Worm (Caenorhabditis elegans) whole organism, late embryonic: ENCODE measurements around the gene clec-50.
"Not testable (repeated sequence)": the region's sequence is repeated elsewhere in the genome, so short reads cannot be mapped to it uniquely, and the experiment has no call there.

Experiments used
- K02D7.2 ChIP-seq: sonication (generic microtip); optimal IDR thresholded peaks from 2 replicates; lab custom pipeline; 2017; ENCODE audit warnings: mild to moderate bottlenecking, missing genetic modification characterization, missing compliant biosample characterization
- T23F11.4 ChIP-seq: fragments of 200-800 bp; sonication (Bioruptor generic); optimal IDR thresholded peaks from 2 replicates; lab custom pipeline; 2018; ENCODE audit warnings: mild to moderate bottlenecking, missing genetic modification characterization, missing compliant biosample characterization
- Y22D7AL.16 ChIP-seq: sonication (generic microtip); optimal IDR thresholded peaks from 2 replicates; lab custom pipeline; 2016; ENCODE audit warnings: missing genetic modification characterization, missing compliant biosample characterization
- ceh-14 ChIP-seq: sonication (generic microtip); optimal IDR thresholded peaks from 2 replicates; lab custom pipeline; 2016; ENCODE audit warnings: missing genotype, missing genetic modification characterization, missing compliant biosample characterization
- ceh-18 ChIP-seq: sonication (generic microtip); optimal IDR thresholded peaks from 2 replicates; lab custom pipeline; 2016; ENCODE audit warnings: missing genetic modification characterization, missing compliant biosample characterization
- ceh-19 ChIP-seq: fragments of 200-800 bp; sonication (Bioruptor generic); optimal IDR thresholded peaks from 2 replicates; lab custom pipeline; 2018; ENCODE audit warnings: mild to moderate bottlenecking, missing genetic modification characterization, missing compliant biosample characterization
- ceh-22 ChIP-seq: sonication (generic microtip); optimal IDR thresholded peaks from 2 replicates; lab custom pipeline; 2017; ENCODE audit warnings: missing biosample characterization, missing genetic modification characterization
- ceh-24 ChIP-seq: sonication (generic microtip); optimal IDR thresholded peaks from 2 replicates; lab custom pipeline; 2016; ENCODE audit warnings: mild to moderate bottlenecking, missing genetic modification characterization, missing compliant biosample characterization
- ceh-45 ChIP-seq: fragments of 200-800 bp; sonication (Bioruptor generic); IDR thresholded peaks from 2 replicates; pipeline ENCODE4 v1.3.6; 2022; ENCODE audit warnings: missing genetic modification reagents, missing genetic modification characterization, missing compliant biosample characterization
- ceh-48 ChIP-seq: sonication (generic microtip); optimal IDR thresholded peaks from 2 replicates; lab custom pipeline; 2016; ENCODE audit warnings: missing genetic modification characterization, inconsistent platforms, missing compliant biosample characterization
- ceh-6 ChIP-seq: fragments of 200-800 bp; sonication (Bioruptor generic); optimal IDR thresholded peaks from 2 replicates; lab custom pipeline; 2018; ENCODE audit warnings: mild to moderate bottlenecking, missing genetic modification characterization, missing compliant biosample characterization
- ceh-9 ChIP-seq: sonication (generic microtip); optimal IDR thresholded peaks from 2 replicates; lab custom pipeline; 2016; ENCODE audit warnings: mild to moderate bottlenecking, missing genetic modification characterization, inconsistent platforms, missing compliant biosample characterization
- dmd-4 ChIP-seq: sonication (generic microtip); optimal IDR thresholded peaks from 2 replicates; lab custom pipeline; 2016; ENCODE audit warnings: borderline replicate concordance, missing genetic modification characterization, missing compliant biosample characterization
- dve-1 ChIP-seq: sonication (generic microtip); optimal IDR thresholded peaks from 2 replicates; lab custom pipeline; 2017; ENCODE audit warnings: antibody characterized with exemption, mild to moderate bottlenecking, missing genetic modification characterization, missing compliant biosample characterization
- elt-4 ChIP-seq: sonication (generic microtip); optimal IDR thresholded peaks from 2 replicates; lab custom pipeline; 2016; ENCODE audit warnings: missing genetic modification characterization, missing compliant biosample characterization
- fax-1 ChIP-seq: sonication (generic microtip); optimal IDR thresholded peaks from 2 replicates; lab custom pipeline; 2016; ENCODE audit warnings: missing genotype, missing genetic modification characterization, missing compliant biosample characterization
- fkh-6 ChIP-seq: sonication (generic microtip); optimal IDR thresholded peaks from 2 replicates; lab custom pipeline; 2016; ENCODE audit warnings: missing genetic modification characterization, missing compliant biosample characterization
- hlh-15 ChIP-seq: sonication (generic microtip); optimal IDR thresholded peaks from 2 replicates; lab custom pipeline; 2016; ENCODE audit warnings: missing genetic modification characterization, missing compliant biosample characterization
- lim-6 ChIP-seq: sonication (generic microtip); optimal IDR thresholded peaks from 2 replicates; lab custom pipeline; 2016; ENCODE audit warnings: missing genetic modification characterization, missing compliant biosample characterization
- lin-11 ChIP-seq: fragments of 200-800 bp; sonication (Bioruptor generic); optimal IDR thresholded peaks from 2 replicates; lab custom pipeline; 2018; ENCODE audit warnings: mild to moderate bottlenecking, missing genetic modification characterization, missing compliant biosample characterization
- madf-2 ChIP-seq: sonication (generic microtip); optimal IDR thresholded peaks from 2 replicates; lab custom pipeline; 2017; ENCODE audit warnings: missing genetic modification characterization, missing compliant biosample characterization
- nfya-1 ChIP-seq: sonication (generic microtip); optimal IDR thresholded peaks from 2 replicates; lab custom pipeline; 2017; ENCODE audit warnings: missing genetic modification characterization, mild to moderate bottlenecking, missing compliant biosample characterization, antibody characterized with exemption, moderate library complexity
- nhr-11 ChIP-seq: fragments of 150-350 bp; optimal IDR thresholded peaks from 2 replicates; lab custom pipeline; 2014; ENCODE audit warnings: missing biosample characterization, missing genetic modification characterization
- nhr-232 ChIP-seq: sonication (generic microtip); optimal IDR thresholded peaks from 2 replicates; lab custom pipeline; 2016; ENCODE audit warnings: missing genetic modification characterization, missing compliant biosample characterization
- odd-2 ChIP-seq: sonication (generic microtip); optimal IDR thresholded peaks from 2 replicates; lab custom pipeline; 2017; ENCODE audit warnings: antibody characterized with exemption, mild to moderate bottlenecking, missing genetic modification characterization, missing compliant biosample characterization
- pag-3 ChIP-seq: sonication (generic microtip); optimal IDR thresholded peaks from 2 replicates; lab custom pipeline; 2016; ENCODE audit warnings: missing compliant biosample characterization, missing genetic modification characterization, borderline replicate concordance
- pat-9 ChIP-seq: fragments of 200-800 bp; sonication (Bioruptor generic); optimal IDR thresholded peaks from 2 replicates; lab custom pipeline; 2018; ENCODE audit warnings: mild to moderate bottlenecking, missing genetic modification characterization, moderate library complexity, missing compliant biosample characterization
- pax-1 ChIP-seq: fragments of 150-350 bp; optimal IDR thresholded peaks from 2 replicates; lab custom pipeline; 2014; ENCODE audit warnings: missing biosample characterization, missing genetic modification characterization
- pros-1 ChIP-seq: fragments of 150-350 bp; optimal IDR thresholded peaks from 2 replicates; lab custom pipeline; 2014; ENCODE audit warnings: missing biosample characterization, missing genetic modification reagents, missing genetic modification characterization
- ref-2 ChIP-seq: sonication (generic microtip); optimal IDR thresholded peaks from 2 replicates; lab custom pipeline; 2016; ENCODE audit warnings: missing genetic modification characterization, missing compliant biosample characterization
- sox-2 ChIP-seq: fragments of 200-800 bp; sonication (Bioruptor generic); IDR thresholded peaks from 2 replicates; pipeline ENCODE4 v1.3.6; 2022; ENCODE audit warnings: missing genetic modification reagents, missing genetic modification characterization, missing compliant biosample characterization
- sox-4 ChIP-seq: sonication (generic microtip); optimal IDR thresholded peaks from 2 replicates; lab custom pipeline; 2017; ENCODE audit warnings: mild to moderate bottlenecking, missing genetic modification characterization, inconsistent platforms, missing compliant biosample characterization
- syd-9 ChIP-seq: sonication (generic microtip); optimal IDR thresholded peaks from 2 replicates; lab custom pipeline; 2016; ENCODE audit warnings: mild to moderate bottlenecking, missing genetic modification characterization, moderate library complexity, missing compliant biosample characterization
- ttx-3 ChIP-seq: sonication (generic microtip); optimal IDR thresholded peaks from 2 replicates; lab custom pipeline; 2016; ENCODE audit warnings: missing genetic modification reagents, missing genetic modification characterization, missing compliant biosample characterization
- unc-3 ChIP-seq, 2 experiments: fragments of 200-800 bp in 1 of 2; sonication (Bioruptor generic) in 1 of 2; sonication (generic microtip) in 1 of 2; conservative IDR thresholded peaks in 1 of 2; optimal IDR thresholded peaks in 1 of 2; 2 replicates each; pipeline versions ENCODE4 v1.3.6 to Lab custom; 2016 to 2022; ENCODE audit warnings: missing compliant biosample characterization in 2 of 2, missing genetic modification characterization in 2 of 2, missing genetic modification reagents in 1 of 2
- unc-55 ChIP-seq: sonication (generic microtip); optimal IDR thresholded peaks from 2 replicates; lab custom pipeline; 2017; ENCODE audit warnings: missing biosample characterization, missing genetic modification reagents, missing genetic modification characterization
- unc-86 ChIP-seq: sonication (generic microtip); optimal IDR thresholded peaks from 2 replicates; lab custom pipeline; 2016; ENCODE audit warnings: missing genetic modification characterization, missing compliant biosample characterization
- zip-5 ChIP-seq: sonication (generic microtip); optimal IDR thresholded peaks from 2 replicates; lab custom pipeline; 2016; ENCODE audit warnings: missing genetic modification characterization, missing compliant biosample characterization

Gene clec-50

DNA sequence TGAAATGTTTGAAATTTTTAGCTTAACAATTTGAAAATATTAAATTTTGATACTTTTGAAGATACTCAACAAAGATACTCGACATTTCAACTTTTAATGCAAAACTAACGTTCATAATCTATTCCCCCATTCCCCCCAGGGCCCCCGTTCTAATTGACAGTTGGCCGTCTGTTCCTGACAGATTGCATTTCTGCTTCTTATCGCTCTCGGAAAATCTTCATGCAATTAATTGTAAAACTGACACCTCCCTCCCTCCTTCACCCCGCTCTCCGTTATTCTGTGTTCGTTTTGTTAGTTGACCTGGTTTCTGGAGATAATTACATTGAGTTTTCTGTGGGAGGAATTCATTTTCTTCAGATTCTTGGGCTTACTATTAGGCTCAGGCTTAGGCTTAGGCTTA, 37.2 kb downstream of the clec-50 start:
- TF ChIP-seq unc-55 (GFP tag; lab: Kevin White, UChicago) (peak; percentile 91), lim-6 (tag; lab: Kevin White, UChicago) (no peak)

ce11 chrV:19715847-19716246, 39.3 kb downstream of the clec-50 start, which contains the start of gene Y43F8C.17:
TSS of gene Y43F8C.17 (plus strand) at chrV:19716147.
- TF ChIP-seq ceh-22 (tag; lab: Kevin White, UChicago) = no peak
- TF ChIP-seq sox-2 (GFP tag; lab: Robert Waterston, UW) = no peak
- no peak for TF ChIP-seq elt-4 (tag; lab: Kevin White, UChicago)
- no peak for TF ChIP-seq ceh-45 (GFP tag; lab: Robert Waterston, UW)
- TF ChIP-seq pat-9 (tag; lab: Kevin White, UChicago) = no peak
- no peak for TF ChIP-seq zip-5
- no peak for TF ChIP-seq unc-3 (GFP tag; conservative IDR thresholded peaks at IDR 0.05; lab: Robert Waterston, UW)
- no peak for TF ChIP-seq unc-3 (tag; optimal IDR thresholded peaks at IDR 0.05; lab: Kevin White, UChicago)
- no peak for TF ChIP-seq ceh-48
- no peak for TF ChIP-seq ceh-18 (tag; lab: Kevin White, UChicago)
- no peak for TF ChIP-seq pros-1 (tag; lab: Kevin White, UChicago)
- no peak for TF ChIP-seq sox-4
- TF ChIP-seq, all 69 proteins: peak for 0

DNA sequence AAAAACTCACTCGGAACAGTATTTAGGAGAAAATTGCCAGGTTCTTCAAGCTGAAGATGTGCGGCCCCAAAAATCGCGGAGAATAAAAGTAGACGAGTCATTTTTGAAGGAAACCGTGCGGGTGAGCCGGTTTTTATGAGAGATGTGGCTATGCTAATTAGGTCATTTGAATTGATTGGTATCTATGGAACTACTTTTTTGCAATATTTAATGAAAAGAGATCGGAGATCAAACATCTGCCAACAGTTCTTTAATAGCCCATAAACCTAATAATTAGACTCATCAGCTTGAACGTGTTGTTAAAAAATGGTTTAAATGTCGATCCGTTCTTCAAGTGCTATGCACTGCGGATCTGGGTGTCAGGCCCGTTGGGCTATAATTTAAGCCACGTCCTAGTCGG, 39.7 kb downstream of the clec-50 start, which contains the start of gene Y43F8C.16:
Y43F8C.16 (minus strand) TSS at position 101 of the 400 bp plus-strand sequence.
- TF ChIP-seq ref-2 (tag; lab: Kevin White, UChicago) (no peak), lin-11 (tag; lab: Kevin White, UChicago) (no peak), dmd-4 (tag; lab: Kevin White, UChicago) (no peak), nhr-232 (tag; lab: Kevin White, UChicago) (no peak), K02D7.2 (tag; lab: Kevin White, UChicago) (no peak), madf-2 (tag; lab: Kevin White, UChicago) (no peak), pat-9 (tag; lab: Kevin White, UChicago) (no peak), ceh-6 (GFP tag; lab: Kevin White, UChicago) (no peak)

DNA sequence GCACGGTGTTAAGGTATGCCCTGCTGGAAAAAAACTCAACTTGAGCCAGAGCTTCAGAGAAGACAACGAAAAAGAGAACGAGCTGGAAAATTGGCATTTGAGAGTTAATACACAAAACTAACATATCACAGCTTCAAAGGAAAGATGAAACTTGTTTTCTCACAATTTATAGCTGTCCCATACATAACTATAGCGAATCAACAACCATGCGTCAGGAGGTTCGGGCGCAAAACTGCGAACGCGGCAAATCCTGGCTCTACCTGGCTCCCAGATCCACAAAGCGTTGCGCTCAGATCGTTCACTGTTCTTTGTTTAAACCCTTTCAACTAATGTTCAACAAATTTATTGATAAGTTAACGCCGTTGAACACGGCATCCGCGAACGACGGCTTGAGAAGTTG, 43.5 kb downstream of the clec-50 start, which contains the start of gene Y43F8C.23:
Y43F8C.23 (minus strand) TSS at position 101 of the 400 bp plus-strand sequence.
- TF ChIP-seq ceh-9 (tag; lab: Kevin White, UChicago); fkh-6; Y22D7AL.16 (tag; lab: Kevin White, UChicago): not testable (repeated sequence)
- TF ChIP-seq, all 69 proteins: peak for 0; not testable (repeated sequence) for 69

DNA sequence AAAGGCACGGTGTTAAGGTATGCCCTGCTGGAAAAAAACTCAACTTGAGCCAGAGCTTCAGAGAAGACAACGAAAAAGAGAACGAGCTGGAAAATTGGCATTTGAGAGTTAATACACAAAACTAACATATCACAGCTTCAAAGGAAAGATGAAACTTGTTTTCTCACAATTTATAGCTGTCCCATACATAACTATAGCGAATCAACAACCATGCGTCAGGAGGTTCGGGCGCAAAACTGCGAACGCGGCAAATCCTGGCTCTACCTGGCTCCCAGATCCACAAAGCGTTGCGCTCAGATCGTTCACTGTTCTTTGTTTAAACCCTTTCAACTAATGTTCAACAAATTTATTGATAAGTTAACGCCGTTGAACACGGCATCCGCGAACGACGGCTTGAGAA, 44.7 kb downstream of the clec-50 start, which contains the start of gene Y43F8C.15:
Y43F8C.15 (minus strand) TSS at position 101 of the 400 bp plus-strand sequence.
- TF ChIP-seq pax-1, syd-9, lim-6 (tag; lab: Kevin White, UChicago): not testable (repeated sequence)

- TF ChIP-seq Y22D7AL.16 (tag; lab: Kevin White, UChicago) = no peak
- TF ChIP-seq odd-2 (tag; lab: Kevin White, UChicago) = no peak
- no peak for TF ChIP-seq ceh-9 (tag; lab: Kevin White, UChicago)
- no peak for TF ChIP-seq nhr-11
- TF ChIP-seq pag-3 = no peak
- no peak for TF ChIP-seq dmd-4 (tag; lab: Kevin White, UChicago)
- no peak for TF ChIP-seq hlh-15 (tag; lab: Kevin White, UChicago)
- no peak for TF ChIP-seq ceh-19
- TF ChIP-seq ceh-14 = no peak
- no peak for TF ChIP-seq madf-2 (tag; lab: Kevin White, UChicago)
- no peak for TF ChIP-seq ceh-6 (GFP tag; lab: Kevin White, UChicago)
- TF ChIP-seq fax-1 (tag; lab: Kevin White, UChicago) = no peak
- no peak for TF ChIP-seq ceh-24 (tag; lab: Kevin White, UChicago)
- TF ChIP-seq unc-86 (tag; lab: Kevin White, UChicago) = no peak
- no peak for TF ChIP-seq T23F11.4 (GFP tag; lab: Kevin White, UChicago)
- TF ChIP-seq ttx-3 (tag; lab: Kevin White, UChicago) = no peak
- no peak for TF ChIP-seq dve-1 (tag; lab: Kevin White, UChicago)
- TF ChIP-seq nfya-1 (tag; lab: Kevin White, UChicago) = no peak
- TF ChIP-seq, all 69 proteins: peak for 0
Measured at ce11 chrV:19708849-19709248, 46.3 kb downstream of the clec-50 start, which contains the start of gene srv-3. TSS of gene srv-3 (minus strand) at chrV:19708949.
